Fruit fly (Drosophila melanogaster) whole organism, embryonic: ENCODE measurements around the gene CG31326.

ENCODE experiments used
- CG10565 ChIP-seq: fragments of 200-800 bp; sonication (Bioruptor generic); optimal IDR thresholded peaks from 3 replicates; lab custom pipeline; 2016; ENCODE audit warnings: missing biosample characterization, mild to moderate bottlenecking, missing genetic modification characterization
- CG2678 ChIP-seq: fragments of 200-800 bp; sonication (Bioruptor generic); optimal IDR thresholded peaks from 3 replicates; lab custom pipeline; 2019; ENCODE audit warnings: missing biosample characterization, mild to moderate bottlenecking, missing genetic modification characterization, moderate library complexity
- CG4854 ChIP-seq: fragments of 200-800 bp; sonication (Bioruptor generic); optimal IDR thresholded peaks from 2 replicates; lab custom pipeline; 2016; ENCODE audit warnings: missing biosample characterization, missing genetic modification characterization, inconsistent platforms
- CG8359 ChIP-seq: fragments of 200-800 bp; sonication (Bioruptor generic); optimal IDR thresholded peaks from 2 replicates; lab custom pipeline; 2017; ENCODE audit warnings: missing biosample characterization, mild to moderate bottlenecking, missing genetic modification characterization, borderline replicate concordance
- Deaf1 ChIP-seq: fragments of 200-800 bp; optimal IDR thresholded peaks from 3 replicates; lab custom pipeline; 2019; ENCODE audit warnings: missing biosample characterization, mild to moderate bottlenecking, missing genetic modification characterization, moderate library complexity
- Eip74EF ChIP-seq, 2 experiments: fragments of 200-800 bp in 1 of 2; fragments of >200 bp in 1 of 2; sonication (Bioruptor generic) in 1 of 2; optimal IDR thresholded peaks; 2 replicates each; lab custom pipeline; 2017 to 2019; ENCODE audit warnings: missing biosample characterization in 2 of 2, missing genetic modification characterization in 2 of 2, mild to moderate bottlenecking in 1 of 2, moderate library complexity in 1 of 2
- Ets65A ChIP-seq: fragments of 200-800 bp; sonication (Bioruptor generic); peaks from one replicate; lab custom pipeline; 2016; ENCODE audit warnings: missing biosample characterization, missing genetic modification characterization
- HLH3B ChIP-seq: fragments of 200-800 bp; sonication (Bioruptor generic); IDR thresholded peaks from 2 replicates; pipeline ENCODE4 v1.3.6; 2022; ENCODE audit warnings: missing biosample characterization, missing genetic modification characterization
- HmgZ ChIP-seq: fragments of 200-800 bp; sonication (Bioruptor generic); optimal IDR thresholded peaks from 2 replicates; lab custom pipeline; 2018; ENCODE audit warnings: missing biosample characterization, mild to moderate bottlenecking, missing genetic modification characterization
- Jarid2 ChIP-seq: fragments of 200-800 bp; sonication (Bioruptor generic); optimal IDR thresholded peaks from 3 replicates; lab custom pipeline; 2017; ENCODE audit warnings: mild to moderate bottlenecking, missing biosample characterization, missing genetic modification reagents, missing genetic modification characterization
- Mrtf ChIP-seq: fragments of 200-800 bp; sonication (Bioruptor generic); IDR thresholded peaks from 3 replicates; pipeline ENCODE4 v1.3.6; 2022; ENCODE audit warnings: missing biosample characterization, missing genetic modification characterization
- Trl ChIP-seq, 3 experiments: fragments of >200 bp in 2 of 3; fragments of 200-800 bp in 1 of 3; sonication (Bioruptor generic) in 1 of 3; optimal IDR thresholded peaks; 2 replicates in 1 of 3; 3 replicates in 2 of 3; lab custom pipeline; 2016 to 2017; ENCODE audit warnings: missing biosample characterization in 1 of 3, missing genetic modification characterization in 1 of 3
- aop ChIP-seq: fragments of 200-800 bp; sonication (Bioruptor generic); IDR thresholded peaks from 2 replicates; pipeline ENCODE4 v1.3.6; 2022; ENCODE audit warnings: missing biosample characterization, missing genetic modification characterization
- chif ChIP-seq, 2 experiments: fragments of 200-800 bp; sonication (Bioruptor generic); optimal IDR thresholded peaks; 3 replicates each; lab custom pipeline; 2016; ENCODE audit warnings: missing biosample characterization in 2 of 2, missing genetic modification characterization in 2 of 2
- crc ChIP-seq: fragments of 200-800 bp; sonication (Bioruptor generic); optimal IDR thresholded peaks from 2 replicates; lab custom pipeline; 2016; ENCODE audit warnings: missing biosample characterization, missing genetic modification characterization
- ewg ChIP-seq: fragments of 200-800 bp; sonication (Bioruptor generic); optimal IDR thresholded peaks from 3 replicates; lab custom pipeline; 2017; ENCODE audit warnings: mild to moderate bottlenecking, missing biosample characterization, missing genetic modification reagents, missing genetic modification characterization
- lov ChIP-seq, 2 experiments: fragments of 200-800 bp in 1 of 2; fragments of >200 bp in 1 of 2; sonication (Bioruptor generic) in 1 of 2; IDR thresholded peaks in 1 of 2; optimal IDR thresholded peaks in 1 of 2; 2 replicates in 1 of 2; 3 replicates in 1 of 2; pipeline versions ENCODE4 v1.3.6 to Lab custom; 2017 to 2022; ENCODE audit warnings: missing biosample characterization in 1 of 2, missing genetic modification characterization in 1 of 2
- scrt ChIP-seq: fragments of 200-800 bp; sonication (Bioruptor generic); optimal IDR thresholded peaks from 2 replicates; lab custom pipeline; 2018; ENCODE audit warnings: missing biosample characterization, mild to moderate bottlenecking, missing genetic modification characterization, moderate library complexity
- seq ChIP-seq: fragments of 200-800 bp; sonication (Bioruptor generic); IDR thresholded peaks from 2 replicates; pipeline ENCODE4 v1.3.6; 2022; ENCODE audit warnings: missing biosample characterization, missing genetic modification characterization
- so ChIP-seq: fragments of 200-800 bp; sonication (Bioruptor generic); IDR thresholded peaks from 3 replicates; pipeline ENCODE4 v1.3.6; 2022; ENCODE audit warnings: missing biosample characterization, missing genetic modification characterization

Gene CG31326

DNA sequence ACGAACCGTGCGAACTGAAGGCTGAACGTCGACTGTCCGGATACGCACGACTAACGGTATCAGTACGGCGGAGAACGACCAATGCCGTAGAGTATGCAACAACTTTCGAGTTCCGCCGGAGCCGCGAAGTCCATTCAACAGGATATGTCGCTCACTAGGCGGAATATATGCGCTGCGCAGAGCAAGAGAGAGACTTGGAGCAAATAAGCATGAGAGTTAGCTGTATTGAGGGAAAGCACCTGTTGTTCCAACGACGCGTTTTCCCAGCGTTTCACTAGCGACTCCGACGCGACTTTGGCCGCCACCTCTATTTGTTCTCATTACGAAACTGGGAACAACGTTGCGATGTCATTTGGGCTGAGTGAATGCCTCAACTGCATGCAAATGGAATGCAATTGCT, 5.2 kb downstream of the CG31326 start, which contains the start of gene Dop1R1:
TSS of gene Dop1R1 (minus strand) at position 35 of the 400 bp plus-strand sequence.
- TF ChIP-seq so (GFP tag; lab: Robert Waterston, UW) (no peak), aop (GFP tag; lab: Robert Waterston, UW) (no peak), CG4854 (GFP tag; lab: Kevin White, UChicago) (no peak), crc (GFP tag; lab: Kevin White, UChicago) (no peak), lov (optimal IDR thresholded peaks at IDR 0.05; lab: Kevin White, UChicago) (no peak), lov (GFP tag; IDR thresholded peaks at IDR 0.05; lab: Robert Waterston, UW) (no peak), Eip74EF (GFP tag; optimal IDR thresholded peaks at IDR 0.05; lab: Kevin White, UChicago) (no peak), seq (GFP tag; lab: Robert Waterston, UW) (no peak), Trl (optimal IDR thresholded peaks at IDR 0.05; lab: Kevin White, UChicago) (peak; percentile 4 to 40), Trl (GFP tag; optimal IDR thresholded peaks at IDR 0.05; lab: Kevin White, UChicago) (no peak), Ets65A (peak; percentile 37), Jarid2 (peak; percentile 4), Mrtf (0 out of 3 replicates have a peak, but pooled peaks have one; percentile 27), ewg (GFP tag; lab: Kevin White, UChicago) (peak; percentile 68), scrt (GFP tag; lab: Kevin White, UChicago) (peak; percentile 96), HLH3B (GFP tag; lab: Robert Waterston, UW) (no peak), chif (GFP tag; optimal IDR thresholded peaks at IDR 0.05; lab: Kevin White, UChicago) (no peak), CG10565 (GFP tag; lab: Kevin White, UChicago) (no peak), CG8359 (peak; percentile 99), HmgZ (tag; lab: Kevin White, UChicago) (no peak), Deaf1 (peak; percentile 76), CG2678 (tag; lab: Kevin White, UChicago) (no peak)
